Fruit fly (Drosophila melanogaster) whole organism, embryonic: ENCODE results near the gene Pif1A.
A peak's percentile ranks its signal among the peaks of the same experiment; 100 is the strongest.

ENCODE experiments used
- ATbp ChIP-seq: fragments of 200-800 bp; sonication (Bioruptor generic); optimal IDR thresholded peaks from 2 replicates; lab custom pipeline; 2017; ENCODE audit warnings: missing biosample characterization, mild to moderate bottlenecking, missing genetic modification characterization, missing genetic modification reagents
- Adf1 ChIP-seq: fragments of 200-800 bp; sonication (Bioruptor generic); IDR thresholded peaks from 2 replicates; pipeline ENCODE4 v1.3.6; 2022; ENCODE audit warnings: missing biosample characterization, missing genetic modification characterization
- Atf6 ChIP-seq: fragments of 200-800 bp; sonication (Bioruptor generic); IDR thresholded peaks from 2 replicates; pipeline ENCODE4 v1.3.6; 2022; ENCODE audit warnings: missing biosample characterization, missing genetic modification characterization
- B-H1 ChIP-seq: fragments of 200-800 bp; sonication (Bioruptor generic); IDR thresholded peaks from 3 replicates; pipeline ENCODE4 v1.3.6; 2022; ENCODE audit warnings: missing biosample characterization, missing genetic modification characterization
- C15 ChIP-seq: fragments of 200-800 bp; sonication (Bioruptor generic); IDR thresholded peaks from 3 replicates; pipeline ENCODE4 v1.3.6; 2022; ENCODE audit warnings: missing biosample characterization, missing genetic modification characterization
- CG10959 ChIP-seq: fragments of 200-800 bp; sonication (Bioruptor generic); IDR thresholded peaks from 2 replicates; pipeline ENCODE4 v1.3.6; 2022; ENCODE audit warnings: missing biosample characterization, missing genetic modification characterization
- CG11398 ChIP-seq: fragments of 200-800 bp; sonication (Bioruptor generic); optimal IDR thresholded peaks from 2 replicates; lab custom pipeline; 2016; ENCODE audit warnings: missing biosample characterization, missing genetic modification characterization
- CG12219 ChIP-seq: fragments of 200-800 bp; sonication (Bioruptor generic); optimal IDR thresholded peaks from 3 replicates; lab custom pipeline; 2018; ENCODE audit warnings: missing biosample characterization, mild to moderate bottlenecking, missing genetic modification characterization
- CG1233 ChIP-seq: fragments of 200-800 bp; sonication (Bioruptor generic); optimal IDR thresholded peaks from 4 replicates; lab custom pipeline; 2018; ENCODE audit warnings: missing biosample characterization, mild to moderate bottlenecking, missing genetic modification characterization
- CG13287 ChIP-seq: fragments of 200-800 bp; sonication (Bioruptor generic); IDR thresholded peaks from 2 replicates; pipeline ENCODE4 v1.3.6; 2022; ENCODE audit warnings: missing biosample characterization, missing genetic modification characterization; ENCODE audit not compliant: partially characterized antibody
- CG13894 ChIP-seq: fragments of 200-800 bp; sonication (Bioruptor generic); optimal IDR thresholded peaks from 3 replicates; lab custom pipeline; 2018; ENCODE audit warnings: missing biosample characterization, mild to moderate bottlenecking, missing genetic modification characterization, moderate library complexity
- CG16815 ChIP-seq: fragments of 200-800 bp; sonication (Bioruptor generic); optimal IDR thresholded peaks from 3 replicates; lab custom pipeline; 2017; ENCODE audit warnings: missing biosample characterization, mild to moderate bottlenecking, missing genetic modification characterization
- CG16863 ChIP-seq: fragments of 200-800 bp; sonication (Bioruptor generic); optimal IDR thresholded peaks from 3 replicates; lab custom pipeline; 2016; ENCODE audit warnings: missing biosample characterization, missing genetic modification characterization
- CG17359 ChIP-seq: fragments of 200-800 bp; sonication (Bioruptor generic); optimal IDR thresholded peaks from 3 replicates; lab custom pipeline; 2018; ENCODE audit warnings: missing biosample characterization, mild to moderate bottlenecking, missing genetic modification characterization, moderate library complexity
- CG18262 ChIP-seq: fragments of 200-800 bp; optimal IDR thresholded peaks from 3 replicates; lab custom pipeline; 2019; ENCODE audit warnings: missing biosample characterization, mild to moderate bottlenecking, missing genetic modification characterization, moderate library complexity
- CG18619 ChIP-seq: fragments of 200-800 bp; sonication (Bioruptor generic); optimal IDR thresholded peaks from 3 replicates; lab custom pipeline; 2017; ENCODE audit warnings: missing biosample characterization, mild to moderate bottlenecking, missing genetic modification characterization
- CG18764 ChIP-seq: fragments of 200-800 bp; sonication (Bioruptor generic); optimal IDR thresholded peaks from 3 replicates; lab custom pipeline; 2016; ENCODE audit warnings: missing biosample characterization, missing genetic modification characterization
- CG31224 ChIP-seq: fragments of 200-800 bp; sonication (Bioruptor generic); IDR thresholded peaks from 2 replicates; pipeline ENCODE4 v1.3.6; 2022; ENCODE audit warnings: missing biosample characterization, missing genetic modification characterization
- CG31365 ChIP-seq: fragments of 200-800 bp; sonication (Bioruptor generic); optimal IDR thresholded peaks from 2 replicates; lab custom pipeline; 2018; ENCODE audit warnings: missing biosample characterization, mild to moderate bottlenecking, missing genetic modification characterization
- CG31441 ChIP-seq: fragments of 200-800 bp; sonication (Bioruptor generic); IDR thresholded peaks from 2 replicates; pipeline ENCODE4 v1.3.6; 2022; ENCODE audit warnings: missing biosample characterization, missing genetic modification characterization
- CG4404 ChIP-seq: fragments of 200-800 bp; sonication (Bioruptor generic); IDR thresholded peaks from 2 replicates; pipeline ENCODE4 v1.3.6; 2022; ENCODE audit warnings: missing biosample characterization, missing genetic modification characterization
- CG4820 ChIP-seq: fragments of 200-800 bp; sonication (Bioruptor generic); optimal IDR thresholded peaks from 3 replicates; lab custom pipeline; 2016; ENCODE audit warnings: missing biosample characterization, missing genetic modification characterization
- CG5953 ChIP-seq: fragments of 200-800 bp; sonication (Bioruptor generic); IDR thresholded peaks from 2 replicates; pipeline ENCODE4 v1.3.6; 2022; ENCODE audit warnings: missing biosample characterization, missing genetic modification characterization
- CG8089 ChIP-seq: fragments of 200-800 bp; sonication (Bioruptor generic); optimal IDR thresholded peaks from 3 replicates; lab custom pipeline; 2016; ENCODE audit warnings: missing biosample characterization, missing genetic modification characterization
- CG8478 ChIP-seq: fragments of >200 bp; optimal IDR thresholded peaks from 2 replicates; lab custom pipeline; 2018
- Chrac-16 ChIP-seq: fragments of 200-800 bp; sonication (Bioruptor generic); optimal IDR thresholded peaks from 3 replicates; lab custom pipeline; 2016; ENCODE audit warnings: missing biosample characterization, missing genetic modification characterization
- Dref ChIP-seq: fragments of 200-800 bp; sonication (Bioruptor generic); IDR thresholded peaks from 2 replicates; pipeline ENCODE4 v1.3.6; 2022; ENCODE audit warnings: missing biosample characterization, missing genetic modification characterization
- Gsc ChIP-seq: fragments of 200-800 bp; sonication (Bioruptor generic); IDR thresholded peaks from 2 replicates; pipeline ENCODE4 v1.3.6; 2022; ENCODE audit warnings: missing biosample characterization, missing genetic modification characterization
- HLH3B ChIP-seq: fragments of 200-800 bp; sonication (Bioruptor generic); IDR thresholded peaks from 2 replicates; pipeline ENCODE4 v1.3.6; 2022; ENCODE audit warnings: missing biosample characterization, missing genetic modification characterization
- HmgD ChIP-seq: fragments of 200-800 bp; sonication (Bioruptor generic); optimal IDR thresholded peaks from 3 replicates; lab custom pipeline; 2016; ENCODE audit warnings: missing biosample characterization, missing genetic modification characterization
- NC2β ChIP-seq: fragments of 200-800 bp; sonication (Bioruptor generic); optimal IDR thresholded peaks from 2 replicates; lab custom pipeline; 2016; ENCODE audit warnings: missing biosample characterization, missing genetic modification characterization
- Tbp ChIP-seq: fragments of >200 bp; optimal IDR thresholded peaks from 2 replicates; lab custom pipeline; 2018; ENCODE audit warnings: missing biosample characterization, missing genetic modification characterization
- Xrp1 ChIP-seq: fragments of 200-800 bp; sonication (Bioruptor generic); IDR thresholded peaks from 2 replicates; pipeline ENCODE4 v1.3.6; 2022; ENCODE audit warnings: missing biosample characterization, missing genetic modification characterization
- aop ChIP-seq: fragments of 200-800 bp; sonication (Bioruptor generic); IDR thresholded peaks from 2 replicates; pipeline ENCODE4 v1.3.6; 2022; ENCODE audit warnings: missing biosample characterization, missing genetic modification characterization
- dan ChIP-seq: fragments of 200-800 bp; sonication (Bioruptor generic); IDR thresholded peaks from 2 replicates; pipeline ENCODE4 v1.3.6; 2022; ENCODE audit warnings: missing biosample characterization, missing genetic modification characterization
- danr ChIP-seq: fragments of 200-800 bp; sonication (Bioruptor generic); IDR thresholded peaks from 2 replicates; pipeline ENCODE4 v1.3.6; 2022; ENCODE audit warnings: missing biosample characterization, missing genetic modification characterization
- dmrt99B ChIP-seq: fragments of 200-800 bp; sonication (Bioruptor generic); optimal IDR thresholded peaks from 2 replicates; lab custom pipeline; 2018; ENCODE audit warnings: missing biosample characterization, mild to moderate bottlenecking, missing genetic modification characterization, moderate library complexity
- fd96Cb ChIP-seq: fragments of 200-800 bp; sonication (Bioruptor generic); optimal IDR thresholded peaks from 2 replicates; lab custom pipeline; 2018; ENCODE audit warnings: missing biosample characterization, mild to moderate bottlenecking, missing genetic modification characterization, moderate library complexity
- gfzf ChIP-seq: fragments of 200-800 bp; sonication (Bioruptor generic); optimal IDR thresholded peaks from 2 replicates; lab custom pipeline; 2016; ENCODE audit warnings: missing biosample characterization, mild to moderate bottlenecking, missing genetic modification characterization, moderate library complexity
- hth ChIP-seq: fragments of >200 bp; optimal IDR thresholded peaks from 2 replicates; lab custom pipeline; 2017; ENCODE audit warnings: inconsistent platforms
- nom ChIP-seq: fragments of 200-800 bp; sonication (Bioruptor generic); optimal IDR thresholded peaks from 2 replicates; lab custom pipeline; 2017; ENCODE audit warnings: missing biosample characterization, missing genetic modification characterization, mild to moderate bottlenecking, moderate library complexity, missing genetic modification reagents
- oc ChIP-seq: fragments of 200-800 bp; sonication (Bioruptor generic); optimal IDR thresholded peaks from 2 replicates; lab custom pipeline; 2018; ENCODE audit warnings: missing biosample characterization, mild to moderate bottlenecking, missing genetic modification characterization, moderate library complexity
- p53 ChIP-seq: fragments of 200-800 bp; sonication (Bioruptor generic); optimal IDR thresholded peaks from 2 replicates; lab custom pipeline; 2016; ENCODE audit warnings: missing biosample characterization, missing genetic modification characterization
- pfk ChIP-seq: fragments of 200-800 bp; sonication (Bioruptor generic); optimal IDR thresholded peaks from 2 replicates; lab custom pipeline; 2018; ENCODE audit warnings: missing biosample characterization, mild to moderate bottlenecking, missing genetic modification characterization, moderate library complexity
- pita ChIP-seq: fragments of 200-800 bp; sonication (Bioruptor generic); optimal IDR thresholded peaks from 2 replicates; lab custom pipeline; 2017; ENCODE audit warnings: missing biosample characterization, mild to moderate bottlenecking, missing genetic modification characterization
- pros ChIP-seq: fragments of 200-800 bp; sonication (Bioruptor generic); optimal IDR thresholded peaks from 3 replicates; lab custom pipeline; 2019; ENCODE audit warnings: missing biosample characterization, mild to moderate bottlenecking, missing genetic modification characterization, moderate library complexity
- run ChIP-seq: fragments of 200-800 bp; sonication (Bioruptor generic); optimal IDR thresholded peaks from 3 replicates; lab custom pipeline; 2018; ENCODE audit warnings: missing biosample characterization, mild to moderate bottlenecking, missing genetic modification characterization
- slbo ChIP-seq: fragments of 200-800 bp; sonication (Bioruptor generic); IDR thresholded peaks from 2 replicates; pipeline ENCODE4 v1.3.6; 2022; ENCODE audit warnings: missing biosample characterization, missing genetic modification characterization
- ssp ChIP-seq: fragments of 200-800 bp; sonication (Bioruptor generic); IDR thresholded peaks from 2 replicates; pipeline ENCODE4 v1.3.6; 2022; ENCODE audit warnings: missing biosample characterization, missing genetic modification characterization
- toy ChIP-seq: fragments of 200-800 bp; sonication (Bioruptor generic); IDR thresholded peaks from 2 replicates; pipeline ENCODE4 v1.3.6; 2022; ENCODE audit warnings: missing biosample characterization, missing genetic modification characterization
- wek ChIP-seq: fragments of 200-800 bp; sonication (Bioruptor generic); optimal IDR thresholded peaks from 3 replicates; lab custom pipeline; 2018; ENCODE audit warnings: missing biosample characterization, mild to moderate bottlenecking, missing genetic modification characterization, moderate library complexity

The Pif1A gene

DNA sequence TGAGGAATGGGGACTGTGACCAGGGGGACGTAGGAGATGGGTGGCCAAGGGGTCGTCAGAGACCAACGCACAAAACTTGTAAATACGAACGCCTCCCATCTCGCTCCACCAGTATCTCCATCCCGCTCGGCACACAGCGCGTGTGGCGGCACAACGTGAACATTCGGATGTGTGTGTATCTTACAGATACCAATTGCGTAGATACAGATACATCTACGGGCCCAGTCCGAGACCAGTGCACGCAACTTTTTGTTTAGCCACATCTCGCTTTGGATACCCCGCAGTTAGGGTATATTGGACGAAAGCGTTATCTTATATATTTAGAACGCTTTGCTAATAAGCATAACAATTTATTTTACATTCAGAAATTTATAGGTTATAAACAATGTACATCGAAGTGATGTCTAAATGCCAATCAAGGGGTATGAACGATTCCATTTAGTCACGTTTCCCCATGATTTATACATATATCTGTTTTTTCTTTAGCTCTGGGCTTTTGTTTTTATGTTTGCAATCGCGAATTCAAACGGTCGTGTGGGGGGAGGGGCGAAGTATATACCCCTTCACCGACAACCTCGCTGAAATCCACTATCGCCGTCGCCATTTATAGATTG is 10.5 kb upstream of the Pif1A start (continued):
- TF ChIP-seq Atf6 (GFP tag; lab: Robert Waterston, UW) (peak; percentile 99), CG5953 (peak; percentile 98), HmgD (GFP tag; lab: Kevin White, UChicago) (peak; percentile 98), Adf1 (GFP tag; lab: Robert Waterston, UW) (peak; percentile 91), ATbp (GFP tag; lab: Kevin White, UChicago) (peak; percentile 98), CG11398 (GFP tag; lab: Kevin White, UChicago) (peak; percentile 97), toy (GFP tag; lab: Robert Waterston, UW) (peak; percentile 97), CG4820 (GFP tag; lab: Kevin White, UChicago) (peak; percentile 98), CG13287 (GFP tag; lab: Robert Waterston, UW) (peak; percentile 35; the same call in 1 of the 2 replicates), CG8478 (lab: Kevin White, UChicago) (no peak), slbo (GFP tag; lab: Robert Waterston, UW) (peak; percentile 99), CG13894 (tag; lab: Kevin White, UChicago) (peak; percentile 99), CG31441 (GFP tag; lab: Robert Waterston, UW) (peak; percentile 88), CG12219 (GFP tag; lab: Kevin White, UChicago) (peak; percentile 99), CG18262 (peak; percentile 98), C15 (peak; percentile 98), oc (peak; percentile 99), Tbp (GFP tag; lab: Kevin White, UChicago) (no peak), Xrp1 (GFP tag; lab: Robert Waterston, UW) (peak; percentile 98), CG10959 (GFP tag; lab: Robert Waterston, UW) (peak; percentile 96), Gsc (no peak), HLH3B (GFP tag; lab: Robert Waterston, UW) (peak; percentile 99), CG31224 (GFP tag; lab: Robert Waterston, UW) (peak; percentile 98), fd96Cb (tag; lab: Kevin White, UChicago) (peak; percentile 99), CG18619 (GFP tag; lab: Kevin White, UChicago) (peak; percentile 99), pita (GFP tag; lab: Kevin White, UChicago) (no peak), CG16863 (GFP tag; lab: Kevin White, UChicago) (peak; percentile 99), pfk (GFP tag; lab: Kevin White, UChicago) (peak; percentile 45), Chrac-16 (peak; percentile 99), run (tag; lab: Kevin White, UChicago) (peak; percentile 98), gfzf (GFP tag; lab: Kevin White, UChicago) (peak; percentile 36), CG17359 (tag; lab: Kevin White, UChicago) (peak; percentile 99), CG18764 (GFP tag; lab: Kevin White, UChicago) (peak; percentile 97), CG1233 (GFP tag; lab: Kevin White, UChicago) (peak; percentile 98), hth (lab: Kevin White, UChicago) (no peak), ssp (peak; percentile 92), dan (GFP tag; lab: Robert Waterston, UW) (no peak), Dref (no peak; the same call in 1 of the 2 replicates), pros (peak; percentile 59), aop (GFP tag; lab: Robert Waterston, UW) (peak; percentile 92), CG16815 (GFP tag; lab: Kevin White, UChicago) (peak; percentile 99), CG4404 (GFP tag; lab: Robert Waterston, UW) (peak; percentile 97), B-H1 (peak; percentile 98), nom (peak; percentile 97), NC2β (GFP tag; lab: Kevin White, UChicago) (peak; percentile 98), CG8089 (GFP tag; lab: Kevin White, UChicago) (peak; percentile 98), dmrt99B (tag; lab: Kevin White, UChicago) (peak; percentile 100), wek (GFP tag; lab: Kevin White, UChicago) (peak; percentile 95), p53 (GFP tag; lab: Kevin White, UChicago) (peak; percentile 93), danr (GFP tag; lab: Robert Waterston, UW) (peak; percentile 98), CG31365 (tag; lab: Kevin White, UChicago) (peak; percentile 93)
